Worm (Caenorhabditis elegans) whole organism, L4/young adult: ENCODE data around the gene ZK546.4.

Source experiments
- W03F9.2 ChIP-seq: fragments of 150-350 bp; optimal IDR thresholded peaks from 2 replicates; lab custom pipeline; 2014; ENCODE audit warnings: missing biosample characterization, missing genetic modification characterization
- dao-5 ChIP-seq: sonication (generic microtip); optimal IDR thresholded peaks from 2 replicates; lab custom pipeline; 2016; ENCODE audit warnings: missing genotype, missing genetic modification characterization, moderate library complexity, missing compliant biosample characterization

DNA sequence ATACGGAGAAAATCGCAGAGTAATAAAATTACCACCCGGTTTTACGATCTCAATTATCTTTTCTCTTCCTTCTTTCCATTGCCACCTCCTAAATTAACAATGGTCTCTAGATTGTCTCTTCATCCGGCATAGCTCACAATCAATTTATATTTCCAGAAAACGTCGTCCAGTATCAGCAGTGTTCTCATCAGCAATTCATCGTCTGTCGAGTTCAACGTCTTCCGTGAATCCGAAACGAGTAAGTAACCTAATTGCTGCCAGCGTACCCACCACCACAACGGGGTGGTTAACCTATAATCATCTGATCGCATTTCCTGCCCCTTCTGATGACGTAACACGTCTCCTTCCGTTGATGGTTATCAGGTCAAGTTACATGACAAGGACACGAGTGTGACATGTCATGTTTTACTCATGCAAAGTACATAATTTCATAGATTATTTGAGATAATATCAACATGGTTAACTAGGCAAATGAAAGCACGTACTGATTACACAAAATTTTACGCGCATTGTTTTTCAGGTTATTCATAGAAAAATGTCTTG, 48.2 kb downstream of the ZK546.4 start:
- TF ChIP-seq W03F9.2 (tag; lab: Kevin White, UChicago) (no peak), dao-5 (tag; lab: Kevin White, UChicago) (no peak)
